Fruit fly (Drosophila melanogaster): ENCODE data around the gene CG34279.

- TF ChIP-seq Hr78 (GFP tag; optimal IDR thresholded peaks at IDR 0.05) (no peak), CrebA (GFP tag; optimal IDR thresholded peaks at IDR 0.05; ENCODE audit: borderline replicate concordance) (no peak), Vsx2 (GFP tag; optimal IDR thresholded peaks at IDR 0.05; ENCODE audit: partially characterized antibody) (no peak), OdsH (GFP tag; optimal IDR thresholded peaks at IDR 0.05) (no peak), br (GFP tag; optimal IDR thresholded peaks at IDR 0.05) (no peak)
Measured at dm6 chr3R:17415439-17415838, 12.4 kb upstream of the CG34279 start, which contains the start of gene CG5866.

Data from whole organism, wandering third instar larva.